Fruit fly (Drosophila melanogaster) whole organism, embryonic: ENCODE measurements around the gene Tlk.

Experiments used
- Atf3 ChIP-seq: fragments of 200-800 bp; sonication (Bioruptor generic); optimal IDR thresholded peaks from 3 replicates; lab custom pipeline; 2016; ENCODE audit warnings: missing biosample characterization, missing genetic modification characterization
- BtbVII ChIP-seq: fragments of 200-800 bp; sonication (Bioruptor generic); optimal IDR thresholded peaks from 3 replicates; lab custom pipeline; 2017; ENCODE audit warnings: missing biosample characterization, mild to moderate bottlenecking, missing genetic modification characterization
- CG10543 ChIP-seq: fragments of 200-800 bp; sonication (Bioruptor generic); optimal IDR thresholded peaks from 3 replicates; lab custom pipeline; 2017; ENCODE audit warnings: missing biosample characterization, mild to moderate bottlenecking, missing genetic modification characterization, moderate library complexity
- CG10959 ChIP-seq: fragments of 200-800 bp; sonication (Bioruptor generic); IDR thresholded peaks from 2 replicates; pipeline ENCODE4 v1.3.6; 2022; ENCODE audit warnings: missing biosample characterization, missing genetic modification characterization
- CG11696 ChIP-seq: fragments of 200-800 bp; sonication (Bioruptor generic); IDR thresholded peaks from 2 replicates; pipeline ENCODE4 v1.3.6; 2022; ENCODE audit warnings: missing biosample characterization, missing genetic modification characterization
- CG1233 ChIP-seq: fragments of 200-800 bp; sonication (Bioruptor generic); optimal IDR thresholded peaks from 4 replicates; lab custom pipeline; 2018; ENCODE audit warnings: missing biosample characterization, mild to moderate bottlenecking, missing genetic modification characterization
- CG1602 ChIP-seq: fragments of 200-800 bp; sonication (Bioruptor generic); optimal IDR thresholded peaks from 3 replicates; lab custom pipeline; 2016; ENCODE audit warnings: missing biosample characterization, missing genetic modification characterization
- CG16813 ChIP-seq: fragments of 200-800 bp; sonication (Bioruptor generic); IDR thresholded peaks from 3 replicates; pipeline ENCODE4 v1.3.6; 2022; ENCODE audit warnings: missing biosample characterization, missing genetic modification characterization; ENCODE audit not compliant: partially characterized antibody
- CG17186 ChIP-seq: fragments of 200-800 bp; sonication (Bioruptor generic); optimal IDR thresholded peaks from 3 replicates; lab custom pipeline; 2017; ENCODE audit warnings: missing biosample characterization, missing genetic modification reagents, missing genetic modification characterization
- CG17385 ChIP-seq: fragments of 200-800 bp; sonication (Bioruptor generic); optimal IDR thresholded peaks from 3 replicates; lab custom pipeline; 2018; ENCODE audit warnings: missing biosample characterization, mild to moderate bottlenecking, missing genetic modification characterization
- CG17802 ChIP-seq: fragments of 200-800 bp; sonication (Bioruptor generic); optimal IDR thresholded peaks from 2 replicates; lab custom pipeline; 2018; ENCODE audit warnings: missing biosample characterization, mild to moderate bottlenecking, missing genetic modification characterization, moderate library complexity
- CG2120 ChIP-seq: fragments of 200-800 bp; sonication (Bioruptor generic); optimal IDR thresholded peaks from 3 replicates; lab custom pipeline; 2016; ENCODE audit warnings: missing biosample characterization, missing genetic modification characterization
- CG2202 ChIP-seq: fragments of 200-800 bp; sonication (Bioruptor generic); optimal IDR thresholded peaks from 2 replicates; lab custom pipeline; 2018; ENCODE audit warnings: missing biosample characterization, mild to moderate bottlenecking, missing genetic modification characterization
- CG2678 ChIP-seq: fragments of 200-800 bp; sonication (Bioruptor generic); optimal IDR thresholded peaks from 3 replicates; lab custom pipeline; 2019; ENCODE audit warnings: missing biosample characterization, mild to moderate bottlenecking, missing genetic modification characterization, moderate library complexity
- CG2875 ChIP-seq: fragments of 200-800 bp; sonication (Bioruptor generic); optimal IDR thresholded peaks from 2 replicates; lab custom pipeline; 2017; ENCODE audit warnings: missing biosample characterization, mild to moderate bottlenecking, missing genetic modification characterization, missing genetic modification reagents
- CG30431 ChIP-seq: fragments of 200-800 bp; sonication (Bioruptor generic); optimal IDR thresholded peaks from 2 replicates; lab custom pipeline; 2017; ENCODE audit warnings: missing biosample characterization, missing genetic modification characterization
- CG32772 ChIP-seq: fragments of 200-800 bp; sonication (Bioruptor generic); IDR thresholded peaks from 2 replicates; pipeline ENCODE4 v1.3.6; 2022; ENCODE audit warnings: missing biosample characterization, missing genetic modification characterization
- CG34376 ChIP-seq: fragments of 200-800 bp; sonication (Bioruptor generic); optimal IDR thresholded peaks from 2 replicates; lab custom pipeline; 2018; ENCODE audit warnings: missing biosample characterization, mild to moderate bottlenecking, missing genetic modification characterization
- CG4282 ChIP-seq: fragments of 200-800 bp; sonication (Bioruptor generic); optimal IDR thresholded peaks from 2 replicates; lab custom pipeline; 2016; ENCODE audit warnings: missing biosample characterization, missing genetic modification characterization
- CG5245 ChIP-seq: fragments of 200-800 bp; sonication (Bioruptor generic); optimal IDR thresholded peaks from 3 replicates; lab custom pipeline; 2016; ENCODE audit warnings: missing biosample characterization, missing genetic modification characterization
- CG6254 ChIP-seq: fragments of 200-800 bp; sonication (Bioruptor generic); optimal IDR thresholded peaks from 3 replicates; lab custom pipeline; 2017; ENCODE audit warnings: mild to moderate bottlenecking, missing biosample characterization, missing genetic modification reagents, missing genetic modification characterization
- CG7556 ChIP-seq: fragments of 200-800 bp; sonication (Bioruptor generic); optimal IDR thresholded peaks from 2 replicates; lab custom pipeline; 2017; ENCODE audit warnings: missing biosample characterization, mild to moderate bottlenecking, missing genetic modification characterization
- CG8281 ChIP-seq: fragments of 200-800 bp; sonication (Bioruptor generic); optimal IDR thresholded peaks from 2 replicates; lab custom pipeline; 2018; ENCODE audit warnings: missing biosample characterization, mild to moderate bottlenecking, missing genetic modification characterization, moderate library complexity
- CG9215 ChIP-seq: fragments of 200-800 bp; sonication (Bioruptor generic); IDR thresholded peaks from 2 replicates; pipeline ENCODE4 v1.3.6; 2022; ENCODE audit warnings: missing biosample characterization, missing genetic modification characterization
- CTCF ChIP-seq: fragments of 200-800 bp; sonication (Bioruptor generic); optimal IDR thresholded peaks from 2 replicates; lab custom pipeline; 2017; ENCODE audit warnings: missing biosample characterization, mild to moderate bottlenecking, missing genetic modification characterization, moderate library complexity
- D ChIP-seq, 2 experiments: fragments of 200-800 bp in 1 of 2; fragments of >200 bp in 1 of 2; sonication (Bioruptor generic) in 1 of 2; optimal IDR thresholded peaks; 2 replicates in 1 of 2; 3 replicates in 1 of 2; lab custom pipeline; 2017; ENCODE audit warnings: mild to moderate bottlenecking in 1 of 2, missing biosample characterization in 1 of 2, missing genetic modification characterization in 1 of 2, missing genetic modification reagents in 1 of 2
- Doc2 ChIP-seq: fragments of 200-800 bp; sonication (Bioruptor generic); IDR thresholded peaks from 2 replicates; pipeline ENCODE4 v1.3.6; 2022; ENCODE audit warnings: missing biosample characterization, missing genetic modification characterization
- Dref ChIP-seq: fragments of 200-800 bp; sonication (Bioruptor generic); IDR thresholded peaks from 2 replicates; pipeline ENCODE4 v1.3.6; 2022; ENCODE audit warnings: missing biosample characterization, missing genetic modification characterization
- E2f2 ChIP-seq: fragments of 200-800 bp; sonication (Bioruptor generic); IDR thresholded peaks from 2 replicates; pipeline ENCODE4 v1.3.6; 2022; ENCODE audit warnings: missing biosample characterization, missing genetic modification characterization
- H2.0 ChIP-seq: fragments of 200-800 bp; sonication (Bioruptor generic); IDR thresholded peaks from 2 replicates; pipeline ENCODE4 v1.3.6; 2022; ENCODE audit warnings: missing biosample characterization, missing genetic modification characterization
- Med ChIP-seq: fragments of 200-800 bp; sonication (Bioruptor generic); peaks from one replicate; lab custom pipeline; 2016; ENCODE audit warnings: missing biosample characterization, missing genetic modification characterization, mild to moderate bottlenecking, inconsistent platforms, moderate library complexity
- Nf-YC ChIP-seq: fragments of 200-800 bp; optimal IDR thresholded peaks from 3 replicates; lab custom pipeline; 2019; ENCODE audit warnings: missing biosample characterization, mild to moderate bottlenecking, missing genetic modification characterization, moderate library complexity
- Poxn ChIP-seq: fragments of 200-800 bp; sonication (Bioruptor generic); IDR thresholded peaks from 2 replicates; pipeline ENCODE4 v1.3.6; 2022; ENCODE audit warnings: missing biosample characterization, missing genetic modification characterization
- ash1 ChIP-seq: fragments of 200-800 bp; sonication (Bioruptor generic); optimal IDR thresholded peaks from 2 replicates; lab custom pipeline; 2018; ENCODE audit warnings: missing biosample characterization, mild to moderate bottlenecking, missing genetic modification characterization
- cas ChIP-seq: fragments of 200-800 bp; sonication (Bioruptor generic); IDR thresholded peaks from 2 replicates; pipeline ENCODE4 v1.3.6; 2022; ENCODE audit warnings: missing biosample characterization, missing genetic modification characterization
- cg ChIP-seq: fragments of 200-800 bp; sonication (Bioruptor generic); optimal IDR thresholded peaks from 3 replicates; lab custom pipeline; 2019; ENCODE audit warnings: missing biosample characterization, mild to moderate bottlenecking, missing genetic modification characterization, moderate library complexity
- crc ChIP-seq: fragments of 200-800 bp; sonication (Bioruptor generic); optimal IDR thresholded peaks from 2 replicates; lab custom pipeline; 2016; ENCODE audit warnings: missing biosample characterization, missing genetic modification characterization
- da ChIP-seq: fragments of 200-800 bp; sonication (Bioruptor generic); optimal IDR thresholded peaks from 2 replicates; lab custom pipeline; 2016; ENCODE audit warnings: missing biosample characterization, missing genetic modification characterization
- exex ChIP-seq: fragments of 200-800 bp; sonication (Bioruptor generic); optimal IDR thresholded peaks from 4 replicates; lab custom pipeline; 2018; ENCODE audit warnings: missing biosample characterization, mild to moderate bottlenecking, missing genetic modification characterization, moderate library complexity
- ftz-f1 ChIP-seq: fragments of 200-800 bp; sonication (Bioruptor generic); optimal IDR thresholded peaks from 2 replicates; lab custom pipeline; 2016; ENCODE audit warnings: missing biosample characterization, missing genetic modification characterization
- gro ChIP-seq: fragments of 200-800 bp; sonication (Bioruptor generic); optimal IDR thresholded peaks from 2 replicates; lab custom pipeline; 2016; ENCODE audit warnings: missing biosample characterization, missing genetic modification characterization
- ind ChIP-seq: fragments of 200-800 bp; sonication (Bioruptor generic); optimal IDR thresholded peaks from 3 replicates; lab custom pipeline; 2016; ENCODE audit warnings: missing biosample characterization, missing genetic modification characterization
- jumu ChIP-seq: fragments of 200-800 bp; sonication (Bioruptor generic); optimal IDR thresholded peaks from 3 replicates; lab custom pipeline; 2016; ENCODE audit warnings: missing biosample characterization, missing genetic modification characterization
- lov ChIP-seq, 2 experiments: fragments of 200-800 bp in 1 of 2; fragments of >200 bp in 1 of 2; sonication (Bioruptor generic) in 1 of 2; IDR thresholded peaks in 1 of 2; optimal IDR thresholded peaks in 1 of 2; 2 replicates in 1 of 2; 3 replicates in 1 of 2; pipeline versions ENCODE4 v1.3.6 to Lab custom; 2017 to 2022; ENCODE audit warnings: missing biosample characterization in 1 of 2, missing genetic modification characterization in 1 of 2
- mld ChIP-seq: fragments of 200-800 bp; sonication (Bioruptor generic); IDR thresholded peaks from 3 replicates; pipeline ENCODE4 v1.3.6; 2022; ENCODE audit warnings: missing biosample characterization, missing genetic modification characterization; ENCODE audit not compliant: partially characterized antibody
- pb ChIP-seq: fragments of 200-800 bp; sonication (Bioruptor generic); optimal IDR thresholded peaks from 3 replicates; lab custom pipeline; 2016; ENCODE audit warnings: missing biosample characterization, missing genetic modification characterization
- pros ChIP-seq: fragments of 200-800 bp; sonication (Bioruptor generic); optimal IDR thresholded peaks from 3 replicates; lab custom pipeline; 2019; ENCODE audit warnings: missing biosample characterization, mild to moderate bottlenecking, missing genetic modification characterization, moderate library complexity
- slou ChIP-seq: fragments of 200-800 bp; sonication (Bioruptor generic); optimal IDR thresholded peaks from 3 replicates; lab custom pipeline; 2016; ENCODE audit warnings: missing biosample characterization, missing genetic modification characterization
- tin ChIP-seq: fragments of 200-800 bp; sonication (Bioruptor generic); optimal IDR thresholded peaks from 3 replicates; lab custom pipeline; 2016; ENCODE audit warnings: missing biosample characterization, missing genetic modification characterization
- vvl ChIP-seq: fragments of 200-800 bp; sonication (Bioruptor generic); IDR thresholded peaks from 2 replicates; pipeline ENCODE4 v1.3.6; 2022; ENCODE audit warnings: missing biosample characterization, missing genetic modification characterization

The Tlk gene

dm6 chrX:3687837-3688375 lies 31.9 kb upstream of the Tlk start (continued):
- peak; percentile 62 for TF ChIP-seq CG7556
- no peak for TF ChIP-seq CG10543 (GFP tag; lab: Kevin White, UChicago)
- peak; percentile 20 for TF ChIP-seq CG1233 (GFP tag; lab: Kevin White, UChicago)
- peak; percentile 64 for TF ChIP-seq jumu (GFP tag; lab: Kevin White, UChicago)
- no peak for TF ChIP-seq Dref (GFP tag; lab: Robert Waterston, UW)
- no peak for TF ChIP-seq CG34376 (GFP tag; lab: Kevin White, UChicago)
- peak; percentile 40; the same call in 1 of the 2 replicates for TF ChIP-seq E2f2 (GFP tag; lab: Robert Waterston, UW)
- no peak for TF ChIP-seq CTCF
- 0 out of 2 replicates have a peak, but pooled peaks have one; percentile 37 for TF ChIP-seq CG10959
- TF ChIP-seq lov (optimal IDR thresholded peaks at IDR 0.05; lab: Kevin White, UChicago), result no peak
- TF ChIP-seq lov (GFP tag; IDR thresholded peaks at IDR 0.05; lab: Robert Waterston, UW), result no peak
- TF ChIP-seq H2.0, result peak; percentile 73
- no peak for TF ChIP-seq cas (GFP tag; lab: Robert Waterston, UW)
- TF ChIP-seq Atf3 (GFP tag; lab: Kevin White, UChicago), result no peak
- TF ChIP-seq ind (GFP tag; lab: Kevin White, UChicago), result peak; percentile 58
- TF ChIP-seq Poxn (GFP tag; lab: Robert Waterston, UW), result no peak
- peak; percentile 36 for TF ChIP-seq CG2202 (tag; lab: Kevin White, UChicago)
- peak; percentile 55 for TF ChIP-seq CG1602 (GFP tag; lab: Kevin White, UChicago)
- TF ChIP-seq crc (GFP tag; lab: Kevin White, UChicago), result no peak
- peak; percentile 39 for TF ChIP-seq CG17802 (tag; lab: Kevin White, UChicago)
- TF ChIP-seq Doc2 (GFP tag; lab: Robert Waterston, UW), result no peak
- peak; percentile 6 for TF ChIP-seq CG5245 (GFP tag; lab: Kevin White, UChicago)
- TF ChIP-seq pros (GFP tag; lab: Kevin White, UChicago), result peak; percentile 32
- TF ChIP-seq CG2678 (tag; lab: Kevin White, UChicago), result peak; percentile 61
- peak; percentile 32 for TF ChIP-seq cg (GFP tag; lab: Kevin White, UChicago)
- no peak for TF ChIP-seq CG8281 (tag; lab: Kevin White, UChicago)
- TF ChIP-seq CG4282 (GFP tag; lab: Kevin White, UChicago), result no peak
- peak; percentile 36 for TF ChIP-seq CG2120 (GFP tag; lab: Kevin White, UChicago)
- TF ChIP-seq gro (GFP tag; lab: Kevin White, UChicago), result no peak
- no peak for TF ChIP-seq da
- no peak for TF ChIP-seq mld
- peak; percentile 46 for TF ChIP-seq CG6254 (GFP tag; lab: Kevin White, UChicago)
- TF ChIP-seq CG17385 (GFP tag; lab: Kevin White, UChicago), result peak; percentile 25
- TF ChIP-seq Med (GFP tag; lab: Kevin White, UChicago), result peak; percentile 91
- TF ChIP-seq tin (GFP tag; lab: Kevin White, UChicago), result peak; percentile 50
- peak; percentile 14 for TF ChIP-seq CG30431 (GFP tag; lab: Kevin White, UChicago)
- no peak for TF ChIP-seq D (optimal IDR thresholded peaks at IDR 0.05; lab: Kevin White, UChicago)
- TF ChIP-seq D (GFP tag; optimal IDR thresholded peaks at IDR 0.05; lab: Kevin White, UChicago), result peak; percentile 20
- TF ChIP-seq CG32772 (GFP tag; lab: Robert Waterston, UW), result peak; percentile 37; the same call in 1 of the 2 replicates
- peak; percentile 33 for TF ChIP-seq BtbVII (GFP tag; lab: Kevin White, UChicago)
- no peak for TF ChIP-seq ftz-f1 (GFP tag; lab: Kevin White, UChicago)
- TF ChIP-seq CG2875 (GFP tag; lab: Kevin White, UChicago), result peak; percentile 60
- peak; percentile 65 for TF ChIP-seq pb
- TF ChIP-seq Nf-YC (tag; lab: Kevin White, UChicago), result no peak
- TF ChIP-seq ash1 (GFP tag; lab: Kevin White, UChicago), result no peak
- TF ChIP-seq slou (GFP tag; lab: Kevin White, UChicago), result no peak
- peak; percentile 86 for TF ChIP-seq vvl (GFP tag; lab: Robert Waterston, UW)
- TF ChIP-seq CG9215 (GFP tag; lab: Robert Waterston, UW), result peak; percentile 10; the same call in 1 of the 2 replicates
- TF ChIP-seq CG16813 (GFP tag; lab: Robert Waterston, UW), result no peak
- no peak for TF ChIP-seq exex (tag; lab: Kevin White, UChicago)
- peak; percentile 21 for TF ChIP-seq CG17186 (GFP tag; lab: Kevin White, UChicago)
- TF ChIP-seq CG11696, result peak; percentile 99
